Fruit fly (Drosophila melanogaster): Measurements from ENCODE around the gene Msp300.
A peak's percentile ranks its signal among the peaks of the same experiment; 100 is the strongest.

The Msp300 gene

dm6 chr2L:5054953-5055352 is 45.7 kb upstream of the Msp300 start, which contains the start of the genes CG14036 and His3.3A (continued):
- no peak for TF ChIP-seq CG2129 (GFP tag; IDR thresholded peaks at IDR 0.05; ENCODE audit: partially characterized antibody)
- no peak for TF ChIP-seq CG6683 (GFP tag; optimal IDR thresholded peaks at IDR 0.05)
- no peak for TF ChIP-seq CG3163 (GFP tag; optimal IDR thresholded peaks at IDR 0.05)
- no peak for TF ChIP-seq CG17359 (tag; optimal IDR thresholded peaks at IDR 0.05)
- no peak for TF ChIP-seq Trl (optimal IDR thresholded peaks at IDR 0.05)
- TF ChIP-seq Trl (GFP tag; optimal IDR thresholded peaks at IDR 0.05), result no peak
- no peak for TF ChIP-seq Hsf (GFP tag; optimal IDR thresholded peaks at IDR 0.05)
- TF ChIP-seq CG1647 (GFP tag; optimal IDR thresholded peaks at IDR 0.05), result no peak
- peak; percentile 18 for TF ChIP-seq Xbp1 (GFP tag; optimal IDR thresholded peaks at IDR 0.05)
- no peak for TF ChIP-seq Deaf1 (tag; optimal IDR thresholded peaks at IDR 0.05)
- no peak for TF ChIP-seq corto (GFP tag; optimal IDR thresholded peaks at IDR 0.05)
- no peak for TF ChIP-seq pb (GFP tag; optimal IDR thresholded peaks at IDR 0.05)
- TF ChIP-seq kni (GFP tag; optimal IDR thresholded peaks at IDR 0.05), result no peak
- TF ChIP-seq dimm (GFP tag; IDR thresholded peaks at IDR 0.05), result no peak
- TF ChIP-seq Adf1 (GFP tag; IDR thresholded peaks at IDR 0.05), result no peak
- TF ChIP-seq hb (GFP tag; IDR thresholded peaks at IDR 0.05; ENCODE audit: partially characterized antibody), result no peak
- TF ChIP-seq zf30C (GFP tag; optimal IDR thresholded peaks at IDR 0.05), result no peak
- TF ChIP-seq Oli (tag; optimal IDR thresholded peaks at IDR 0.05), result no peak
- peak; percentile 70; the same call in 2 of the 3 replicates for TF ChIP-seq CG6791 (GFP tag; IDR thresholded peaks at IDR 0.05; ENCODE audit: partially characterized antibody)
- TF ChIP-seq CG18599 (GFP tag; optimal IDR thresholded peaks at IDR 0.05), result no peak
- no peak for TF ChIP-seq Ada2b (GFP tag; IDR thresholded peaks at IDR 0.05)
- TF ChIP-seq amos (GFP tag; IDR thresholded peaks at IDR 0.05; ENCODE audit: partially characterized antibody), result peak; percentile 64; the same call in 1 of the 2 replicates
- TF ChIP-seq Lim3 (GFP tag; IDR thresholded peaks at IDR 0.05), result no peak
- TF ChIP-seq Dbx (GFP tag; IDR thresholded peaks at IDR 0.05), result 0 out of 3 replicates have a peak, but pooled peaks have one; percentile 18
- TF ChIP-seq tap (tag; optimal IDR thresholded peaks at IDR 0.05), result no peak
- peak; percentile 55 for TF ChIP-seq Scr (GFP tag; IDR thresholded peaks at IDR 0.05; ENCODE audit: partially characterized antibody)
- TF ChIP-seq slou (GFP tag; optimal IDR thresholded peaks at IDR 0.05), result no peak
- TF ChIP-seq ems (GFP tag; optimal IDR thresholded peaks at IDR 0.05), result peak; percentile 50
- no peak for TF ChIP-seq sens-2 (GFP tag; IDR thresholded peaks at IDR 0.05)
- TF ChIP-seq gt (GFP tag; IDR thresholded peaks at IDR 0.05), result no peak
- no peak for TF ChIP-seq tup (GFP tag; optimal IDR thresholded peaks at IDR 0.05)
- no peak for TF ChIP-seq CG1792 (GFP tag; optimal IDR thresholded peaks at IDR 0.05)
- TF ChIP-seq D19A (tag; optimal IDR thresholded peaks at IDR 0.05), result no peak
- TF ChIP-seq jigr1 (GFP tag; IDR thresholded peaks at IDR 0.05), result no peak
- TF ChIP-seq CG10321 (GFP tag; IDR thresholded peaks at IDR 0.05), result no peak
- peak; percentile 75 for TF ChIP-seq Myb (GFP tag; optimal IDR thresholded peaks at IDR 0.05)
- TF ChIP-seq Opbp (GFP tag; IDR thresholded peaks at IDR 0.05; ENCODE audit: partially characterized antibody), result peak; percentile 63; the same call in 2 of the 3 replicates
- TF ChIP-seq Sox102F (GFP tag; optimal IDR thresholded peaks at IDR 0.05), result no peak
- TF ChIP-seq CG13775 (GFP tag; optimal IDR thresholded peaks at IDR 0.05), result no peak
- no peak for TF ChIP-seq Awh (GFP tag; IDR thresholded peaks at IDR 0.05)
- no peak for TF ChIP-seq D19B (GFP tag; optimal IDR thresholded peaks at IDR 0.05)
- no peak for TF ChIP-seq Pdp1 (GFP tag; optimal IDR thresholded peaks at IDR 0.05)
- TF ChIP-seq cg (GFP tag; optimal IDR thresholded peaks at IDR 0.05), result no peak
- TF ChIP-seq CG7839 (tag; optimal IDR thresholded peaks at IDR 0.05), result no peak
- TF ChIP-seq disco-r (GFP tag; optimal IDR thresholded peaks at IDR 0.05), result no peak
- peak; percentile 30 for TF ChIP-seq B-H2 (GFP tag; optimal IDR thresholded peaks at IDR 0.05)
- TF ChIP-seq ewg (GFP tag; optimal IDR thresholded peaks at IDR 0.05), result peak; percentile 40
- TF ChIP-seq en (GFP tag; optimal IDR thresholded peaks at IDR 0.05), result no peak
- no peak for TF ChIP-seq Oaz (GFP tag; IDR thresholded peaks at IDR 0.05)
- TF ChIP-seq ttk (GFP tag; IDR thresholded peaks at IDR 0.05), result no peak
- peak; percentile 13 for TF ChIP-seq ash1 (GFP tag; optimal IDR thresholded peaks at IDR 0.05)
- no peak for TF ChIP-seq CG8478 (optimal IDR thresholded peaks at IDR 0.05)

Data from whole organism, embryonic.